Worm (Caenorhabditis elegans) whole organism, L2 larva: ENCODE data around the gene pptr-2.

Experiments used
- C34F6.9 ChIP-seq: fragments of 150-350 bp; optimal IDR thresholded peaks from 2 replicates; lab custom pipeline; 2014; ENCODE audit warnings: missing biosample characterization, missing genetic modification characterization
- F13H6.1 ChIP-seq: sonication (generic microtip); optimal IDR thresholded peaks from 2 replicates; lab custom pipeline; 2016; ENCODE audit warnings: missing genetic modification characterization, missing compliant biosample characterization
- Y55F3AM.14 ChIP-seq: fragments of 200-800 bp; sonication (Bioruptor generic); optimal IDR thresholded peaks from 2 replicates; lab custom pipeline; 2018; ENCODE audit warnings: mild to moderate bottlenecking, missing genetic modification characterization, missing compliant biosample characterization
- ZK546.5 ChIP-seq: sonication (generic microtip); optimal IDR thresholded peaks from 2 replicates; lab custom pipeline; 2017; ENCODE audit warnings: missing biosample characterization, missing genetic modification characterization
- alr-1 ChIP-seq: fragments of 150-350 bp; optimal IDR thresholded peaks from 2 replicates; lab custom pipeline; 2014; ENCODE audit warnings: missing biosample characterization, missing genetic modification characterization
- aly-2 ChIP-seq: fragments of 150-350 bp; optimal IDR thresholded peaks from 2 replicates; lab custom pipeline; 2014; ENCODE audit warnings: missing biosample characterization, missing genetic modification characterization
- ama-1 ChIP-seq: fragments of 150-350 bp; optimal IDR thresholded peaks from 2 replicates; lab custom pipeline; 2018; ENCODE audit warnings: inconsistent platforms
- blmp-1 ChIP-seq: sonication (generic microtip); optimal IDR thresholded peaks from 2 replicates; lab custom pipeline; 2017; ENCODE audit warnings: missing genetic modification characterization, mild to moderate bottlenecking, missing compliant biosample characterization, antibody characterized with exemption, moderate library complexity; ENCODE audit not compliant: insufficient read depth
- ceh-16 ChIP-seq: fragments of 150-350 bp; optimal IDR thresholded peaks from 2 replicates; lab custom pipeline; 2014; ENCODE audit warnings: missing biosample characterization, missing genetic modification characterization
- ceh-82 ChIP-seq: fragments of 150-350 bp; optimal IDR thresholded peaks from 2 replicates; lab custom pipeline; 2014; ENCODE audit warnings: missing biosample characterization, missing genetic modification characterization
- crh-2 ChIP-seq: sonication (generic microtip); optimal IDR thresholded peaks from 2 replicates; lab custom pipeline; 2017; ENCODE audit warnings: missing biosample characterization, missing genetic modification characterization
- dmd-4 ChIP-seq: sonication (generic microtip); optimal IDR thresholded peaks from 2 replicates; lab custom pipeline; 2017; ENCODE audit warnings: missing biosample characterization, missing genetic modification characterization
- egl-27 ChIP-seq: sonication (generic microtip); optimal IDR thresholded peaks from 3 replicates; lab custom pipeline; 2017; ENCODE audit warnings: missing biosample characterization, missing genetic modification reagents, missing genetic modification characterization
- elt-1 ChIP-seq: fragments of 150-350 bp; optimal IDR thresholded peaks from 2 replicates; lab custom pipeline; 2014; ENCODE audit warnings: missing biosample characterization, missing genetic modification characterization
- elt-3 ChIP-seq: sonication (generic microtip); optimal IDR thresholded peaks from 2 replicates; lab custom pipeline; 2017; ENCODE audit warnings: missing biosample characterization, missing genetic modification characterization
- fos-1 ChIP-seq: fragments of 150-350 bp; optimal IDR thresholded peaks from 2 replicates; lab custom pipeline; 2014; ENCODE audit warnings: missing biosample characterization, missing genetic modification characterization
- gmeb-1 ChIP-seq: fragments of 150-350 bp; optimal IDR thresholded peaks from 2 replicates; lab custom pipeline; 2014; ENCODE audit warnings: missing biosample characterization, missing genetic modification characterization
- lin-11 ChIP-seq: fragments of 150-350 bp; sonication (generic microtip); optimal IDR thresholded peaks from 2 replicates; lab custom pipeline; 2014; ENCODE audit warnings: missing biosample characterization, missing genetic modification characterization, inconsistent platforms, mixed read lengths
- lin-13 ChIP-seq: fragments of 150-350 bp; optimal IDR thresholded peaks from 2 replicates; lab custom pipeline; 2014; ENCODE audit warnings: missing biosample characterization, missing genetic modification reagents, missing genetic modification characterization
- lin-39 ChIP-seq: fragments of 150-350 bp; optimal IDR thresholded peaks from 2 replicates; lab custom pipeline; 2014; ENCODE audit warnings: missing biosample characterization, missing genetic modification reagents, missing genetic modification characterization
- lsy-2 ChIP-seq, 2 experiments: fragments of 150-350 bp in 1 of 2; sonication (generic microtip) in 1 of 2; optimal IDR thresholded peaks; 2 replicates each; lab custom pipeline; 2014 to 2017; ENCODE audit warnings: missing biosample characterization in 2 of 2, missing genetic modification characterization in 2 of 2
- mab-5 ChIP-seq: fragments of 150-350 bp; optimal IDR thresholded peaks from 2 replicates; lab custom pipeline; 2014; ENCODE audit warnings: missing biosample characterization, missing genetic modification characterization
- nhr-10 ChIP-seq: sonication (generic microtip); optimal IDR thresholded peaks from 2 replicates; lab custom pipeline; 2017; ENCODE audit warnings: missing biosample characterization, missing genetic modification characterization
- nhr-12 ChIP-seq: fragments of 150-350 bp; optimal IDR thresholded peaks from 2 replicates; lab custom pipeline; 2014; ENCODE audit warnings: missing biosample characterization, missing genetic modification characterization
- nhr-129 ChIP-seq: fragments of 150-350 bp; optimal IDR thresholded peaks from 2 replicates; lab custom pipeline; 2014; ENCODE audit warnings: missing biosample characterization, missing genetic modification characterization
- nhr-21 ChIP-seq: fragments of 150-350 bp; optimal IDR thresholded peaks from 2 replicates; lab custom pipeline; 2014; ENCODE audit warnings: missing biosample characterization, missing genetic modification characterization
- nhr-23 ChIP-seq: fragments of 150-350 bp; optimal IDR thresholded peaks from 2 replicates; lab custom pipeline; 2014; ENCODE audit warnings: missing biosample characterization, missing genetic modification reagents, missing genetic modification characterization
- nhr-25 ChIP-seq: fragments of 150-350 bp; sonication (generic microtip); optimal IDR thresholded peaks from 3 replicates; lab custom pipeline; 2014; ENCODE audit warnings: missing biosample characterization, missing genetic modification characterization
- nhr-6 ChIP-seq: fragments of 150-350 bp; optimal IDR thresholded peaks from 2 replicates; lab custom pipeline; 2014; ENCODE audit warnings: missing biosample characterization, missing genetic modification characterization
- nhr-77 ChIP-seq: fragments of 150-350 bp; optimal IDR thresholded peaks from 2 replicates; lab custom pipeline; 2014; ENCODE audit warnings: missing biosample characterization, missing genetic modification characterization
- peb-1 ChIP-seq: fragments of 150-350 bp; optimal IDR thresholded peaks from 2 replicates; lab custom pipeline; 2014; ENCODE audit warnings: missing biosample characterization, missing genetic modification characterization
- sem-4 ChIP-seq: fragments of 150-350 bp; optimal IDR thresholded peaks from 2 replicates; lab custom pipeline; 2014; ENCODE audit warnings: missing biosample characterization, missing genetic modification reagents, missing genetic modification characterization
- sma-9 ChIP-seq, 2 experiments: fragments of 150-350 bp in 1 of 2; sonication (generic microtip) in 1 of 2; optimal IDR thresholded peaks; 2 replicates each; lab custom pipeline; 2014 to 2016; ENCODE audit warnings: missing genetic modification characterization in 2 of 2, mild to moderate bottlenecking in 1 of 2, missing biosample characterization in 1 of 2, missing compliant biosample characterization in 1 of 2, missing genetic modification reagents in 1 of 2, moderate library complexity in 1 of 2
- snpc-4 ChIP-seq: fragments of 150-350 bp; optimal IDR thresholded peaks from 2 replicates; lab custom pipeline; 2014; ENCODE audit warnings: missing biosample characterization, missing genetic modification characterization
- unc-39 ChIP-seq: fragments of 150-350 bp; optimal IDR thresholded peaks from 2 replicates; lab custom pipeline; 2014; ENCODE audit warnings: missing biosample characterization, missing genetic modification characterization
- unc-55 ChIP-seq: fragments of 150-350 bp; sonication (generic microtip); optimal IDR thresholded peaks from 3 replicates; lab custom pipeline; 2014; ENCODE audit warnings: missing biosample characterization, missing genetic modification reagents, missing genetic modification characterization
- unc-62 ChIP-seq: fragments of 150-350 bp; optimal IDR thresholded peaks from 2 replicates; lab custom pipeline; 2014; ENCODE audit warnings: missing biosample characterization, missing genetic modification reagents, missing genetic modification characterization
- zag-1 ChIP-seq: fragments of 150-350 bp; optimal IDR thresholded peaks from 2 replicates; lab custom pipeline; 2014; ENCODE audit warnings: missing biosample characterization, missing genetic modification characterization
- ztf-1 ChIP-seq: fragments of 200-800 bp; sonication (Bioruptor generic); conservative IDR thresholded peaks from 2 replicates; pipeline ENCODE4 v1.3.6; 2022; ENCODE audit warnings: missing genetic modification characterization, missing compliant biosample characterization
- ztf-11 ChIP-seq: sonication (generic microtip); optimal IDR thresholded peaks from 2 replicates; lab custom pipeline; 2017; ENCODE audit warnings: missing biosample characterization, missing genetic modification characterization
- ztf-4 ChIP-seq: fragments of 150-350 bp; optimal IDR thresholded peaks from 2 replicates; lab custom pipeline; 2014; ENCODE audit warnings: missing biosample characterization, missing genetic modification characterization

Gene pptr-2

ce11 chrV:11039379-11039954, 4.7 kb upstream of the pptr-2 start, which contains the start of gene pak-2 (continued):
- TF ChIP-seq nhr-12 (tag; lab: Kevin White, UChicago): no peak
- no peak for TF ChIP-seq ceh-82 (tag; lab: Kevin White, UChicago)
- peak; percentile 55 for TF ChIP-seq egl-27 (tag; lab: Kevin White, UChicago)
- no peak for TF ChIP-seq alr-1 (tag; lab: Kevin White, UChicago)
- peak; percentile 45 for TF ChIP-seq sem-4 (tag; lab: Kevin White, UChicago)
- TF ChIP-seq crh-2 (tag; lab: Kevin White, UChicago): peak; percentile 74
- peak; percentile 39 for TF ChIP-seq blmp-1 (tag; lab: Kevin White, UChicago)
- peak; percentile 69 for TF ChIP-seq gmeb-1 (tag; lab: Kevin White, UChicago)
- no peak for TF ChIP-seq ceh-16 (tag; lab: Kevin White, UChicago)
- no peak for TF ChIP-seq lin-39 (tag; lab: Kevin White, UChicago)
- peak; percentile 90 for TF ChIP-seq nhr-129 (tag; lab: Kevin White, UChicago)
- TF ChIP-seq nhr-6 (tag; lab: Kevin White, UChicago): peak; percentile 75
- peak; percentile 95 for TF ChIP-seq unc-55 (GFP tag; lab: Kevin White, UChicago)
- TF ChIP-seq fos-1 (tag; lab: Kevin White, UChicago): peak; percentile 76
- TF ChIP-seq ztf-1 (GFP tag; lab: Robert Waterston, UW): no peak
- no peak for TF ChIP-seq dmd-4 (tag; lab: Kevin White, UChicago)
- no peak for TF ChIP-seq lin-11
- no peak for TF ChIP-seq unc-39 (tag; lab: Kevin White, UChicago)
- peak; percentile 12 for TF ChIP-seq zag-1
- TF ChIP-seq sma-9 (GFP tag; optimal IDR thresholded peaks at IDR 0.05; lab: Kevin White, UChicago): peak; percentile 62
- no peak for TF ChIP-seq sma-9 (tag; optimal IDR thresholded peaks at IDR 0.05; lab: Kevin White, UChicago)
- TF ChIP-seq snpc-4 (tag; lab: Kevin White, UChicago): no peak
- no peak for TF ChIP-seq ama-1 (lab: Kevin White, UChicago)
- peak; percentile 93 for TF ChIP-seq C34F6.9 (tag; lab: Kevin White, UChicago)
- TF ChIP-seq ztf-11: no peak
- TF ChIP-seq nhr-10: no peak

ce11 chrV:11033241-11033640, 1.5 kb downstream of the pptr-2 start:
- TF ChIP-seq unc-62 (GFP tag; lab: Kevin White, UChicago) (no peak), ztf-1 (GFP tag; lab: Robert Waterston, UW) (no peak), C34F6.9 (tag; lab: Kevin White, UChicago) (no peak), nhr-77 (tag; lab: Kevin White, UChicago) (no peak), aly-2 (tag; lab: Kevin White, UChicago) (no peak), ZK546.5 (no peak), fos-1 (tag; lab: Kevin White, UChicago) (no peak), lin-39 (tag; lab: Kevin White, UChicago) (no peak), nhr-21 (no peak), ceh-16 (tag; lab: Kevin White, UChicago) (no peak), nhr-23 (tag; lab: Kevin White, UChicago) (no peak), lin-13 (GFP tag; lab: Kevin White, UChicago) (no peak)

ce11 chrV:11030675-11031074, 4.1 kb downstream of the pptr-2 start:
- TF ChIP-seq Y55F3AM.14 (GFP tag; lab: Kevin White, UChicago): no peak
- TF ChIP-seq zag-1: no peak
- no peak for TF ChIP-seq ztf-4 (tag; lab: Kevin White, UChicago)

- TF ChIP-seq ceh-16 (tag; lab: Kevin White, UChicago): no peak
- no peak for TF ChIP-seq nhr-77 (tag; lab: Kevin White, UChicago)
- no peak for TF ChIP-seq peb-1
- TF ChIP-seq C34F6.9 (tag; lab: Kevin White, UChicago): peak; percentile 43
- TF ChIP-seq lin-39 (tag; lab: Kevin White, UChicago): no peak
- no peak for TF ChIP-seq nhr-25 (tag; lab: Kevin White, UChicago)
- TF ChIP-seq zag-1: no peak
- TF ChIP-seq nhr-21: no peak
- TF ChIP-seq snpc-4 (tag; lab: Kevin White, UChicago): no peak
- peak; percentile 73 for TF ChIP-seq sma-9 (GFP tag; optimal IDR thresholded peaks at IDR 0.05; lab: Kevin White, UChicago)
- no peak for TF ChIP-seq sma-9 (tag; optimal IDR thresholded peaks at IDR 0.05; lab: Kevin White, UChicago)
- TF ChIP-seq alr-1 (tag; lab: Kevin White, UChicago): no peak
- TF ChIP-seq unc-39 (tag; lab: Kevin White, UChicago): no peak
- TF ChIP-seq nhr-12 (tag; lab: Kevin White, UChicago): no peak
- TF ChIP-seq aly-2 (tag; lab: Kevin White, UChicago): no peak
- peak; percentile 94 for TF ChIP-seq gmeb-1 (tag; lab: Kevin White, UChicago)
- peak; percentile 17 for TF ChIP-seq nhr-6 (tag; lab: Kevin White, UChicago)
- TF ChIP-seq lsy-2 (tag; optimal IDR thresholded peaks at IDR 0.05; lab: Kevin White, UChicago): peak in 1 of 2 experiments; percentile 70
- TF ChIP-seq elt-1 (tag; lab: Kevin White, UChicago): no peak
- peak; percentile 57 for TF ChIP-seq F13H6.1
- TF ChIP-seq unc-62 (GFP tag; lab: Kevin White, UChicago): no peak
- TF ChIP-seq crh-2 (tag; lab: Kevin White, UChicago): peak; percentile 70
- TF ChIP-seq ztf-1 (GFP tag; lab: Robert Waterston, UW): no peak
- no peak for TF ChIP-seq sem-4 (tag; lab: Kevin White, UChicago)
- TF ChIP-seq egl-27 (tag; lab: Kevin White, UChicago): no peak
- TF ChIP-seq Y55F3AM.14 (GFP tag; lab: Kevin White, UChicago): no peak
- TF ChIP-seq blmp-1 (tag; lab: Kevin White, UChicago): no peak
- TF ChIP-seq mab-5 (tag; lab: Kevin White, UChicago): no peak
- TF ChIP-seq lin-11: no peak
- peak; percentile 79 for TF ChIP-seq unc-55 (GFP tag; lab: Kevin White, UChicago)
- peak; percentile 24 for TF ChIP-seq fos-1 (tag; lab: Kevin White, UChicago)
- TF ChIP-seq ztf-4 (tag; lab: Kevin White, UChicago): no peak
- TF ChIP-seq ama-1 (lab: Kevin White, UChicago): no peak
- no peak for TF ChIP-seq ceh-82 (tag; lab: Kevin White, UChicago)
- TF ChIP-seq elt-3 (tag; lab: Kevin White, UChicago): no peak
These were observed 5.4 kb downstream of the pptr-2 start for ce11 chrV:11029309-11029708.
